Worm (Caenorhabditis elegans): Measurements from ENCODE around the gene aps-1.

aps-1 gene

DNA sequence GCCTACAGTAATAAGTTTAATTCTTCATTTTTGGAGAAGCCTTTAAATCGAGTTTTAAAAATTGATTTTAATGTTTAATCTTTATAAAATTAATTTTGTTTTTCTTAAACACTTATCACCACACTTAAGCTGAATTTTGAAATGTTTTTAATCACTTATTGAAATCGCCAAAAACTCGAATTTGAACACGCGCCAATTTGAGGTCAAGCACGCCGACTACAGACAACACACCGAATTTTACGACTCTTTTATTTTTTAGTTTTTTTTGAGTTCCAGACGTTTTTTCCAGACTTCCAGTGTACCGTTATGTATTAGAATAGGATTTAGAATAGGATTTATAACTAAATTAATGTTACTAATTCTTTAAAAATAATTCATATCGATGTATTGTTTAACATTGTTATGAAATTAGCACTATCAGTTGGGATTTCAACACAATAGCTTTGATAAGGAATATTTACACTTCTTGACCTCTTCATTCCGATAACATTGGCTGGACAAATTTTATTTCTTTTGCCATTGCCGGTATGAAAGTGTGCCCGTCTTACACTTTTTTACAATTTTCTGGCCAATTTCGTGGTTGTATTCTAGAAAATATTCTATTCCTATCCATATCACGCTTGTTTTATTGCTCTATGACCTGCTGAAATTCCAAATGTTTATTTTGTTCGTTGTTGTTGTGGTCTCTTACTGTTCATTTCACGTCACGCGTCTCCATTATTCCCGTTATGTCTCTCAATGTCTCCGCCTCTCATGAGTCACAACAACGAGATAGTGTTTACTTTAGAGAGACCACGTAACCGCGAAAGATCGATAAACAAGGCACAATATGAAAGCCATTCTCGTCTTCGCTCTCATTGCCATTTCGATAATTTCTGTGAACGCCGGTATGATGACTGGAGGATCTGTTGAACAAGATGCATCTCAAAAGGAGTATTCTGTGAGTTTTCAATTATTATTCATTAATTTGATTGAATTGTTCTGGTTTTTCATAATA, 25.8 kb downstream of the aps-1 start, which contains the start of gene cpi-2 (continued):
- no peak for TF ChIP-seq lin-39 (tag; optimal IDR thresholded peaks at IDR 0.05)
- no peak for TF ChIP-seq ceh-82 (tag; optimal IDR thresholded peaks at IDR 0.05)
- no peak for TF ChIP-seq ceh-16 (tag; optimal IDR thresholded peaks at IDR 0.05)
- peak in 1 of 2 experiments; percentile 40 for TF ChIP-seq lsy-2 (tag; optimal IDR thresholded peaks at IDR 0.05)
- no peak for TF ChIP-seq nhr-21 (tag; optimal IDR thresholded peaks at IDR 0.05)
- TF ChIP-seq R02D3.7 (tag; optimal IDR thresholded peaks at IDR 0.05), result no peak
- TF ChIP-seq nhr-25 (tag; optimal IDR thresholded peaks at IDR 0.05), result no peak
- TF ChIP-seq nhr-129 (tag; optimal IDR thresholded peaks at IDR 0.05), result peak; percentile 64
- no peak for TF ChIP-seq sma-3 (GFP tag; optimal IDR thresholded peaks at IDR 0.05)
- TF ChIP-seq ztf-1 (GFP tag; conservative IDR thresholded peaks at IDR 0.05), result no peak
- TF ChIP-seq snpc-4 (tag; optimal IDR thresholded peaks at IDR 0.05), result no peak
- no peak for TF ChIP-seq nhr-12 (tag; optimal IDR thresholded peaks at IDR 0.05)
- TF ChIP-seq nhr-77 (tag; optimal IDR thresholded peaks at IDR 0.05), result no peak
- no peak for TF ChIP-seq ztf-11 (tag; optimal IDR thresholded peaks at IDR 0.05)
- TF ChIP-seq skn-1 (tag; optimal IDR thresholded peaks at IDR 0.05), result no peak
- TF ChIP-seq zag-1 (tag; optimal IDR thresholded peaks at IDR 0.05), result no peak
- TF ChIP-seq mbf-1 (tag; optimal IDR thresholded peaks at IDR 0.05), result no peak
- no peak for TF ChIP-seq dmd-4 (tag; optimal IDR thresholded peaks at IDR 0.05)
- peak; percentile 50 for TF ChIP-seq unc-55 (GFP tag; optimal IDR thresholded peaks at IDR 0.05)
- no peak for TF ChIP-seq Y55F3AM.14 (GFP tag; optimal IDR thresholded peaks at IDR 0.05)
- no peak for TF ChIP-seq unc-62 (GFP tag; optimal IDR thresholded peaks at IDR 0.05)
- no peak for TF ChIP-seq ZK546.5 (tag; optimal IDR thresholded peaks at IDR 0.05)
- no peak for TF ChIP-seq mdl-1 (tag; optimal IDR thresholded peaks at IDR 0.05)
- peak; percentile 57 for TF ChIP-seq F13H6.1 (tag; optimal IDR thresholded peaks at IDR 0.05)

DNA sequence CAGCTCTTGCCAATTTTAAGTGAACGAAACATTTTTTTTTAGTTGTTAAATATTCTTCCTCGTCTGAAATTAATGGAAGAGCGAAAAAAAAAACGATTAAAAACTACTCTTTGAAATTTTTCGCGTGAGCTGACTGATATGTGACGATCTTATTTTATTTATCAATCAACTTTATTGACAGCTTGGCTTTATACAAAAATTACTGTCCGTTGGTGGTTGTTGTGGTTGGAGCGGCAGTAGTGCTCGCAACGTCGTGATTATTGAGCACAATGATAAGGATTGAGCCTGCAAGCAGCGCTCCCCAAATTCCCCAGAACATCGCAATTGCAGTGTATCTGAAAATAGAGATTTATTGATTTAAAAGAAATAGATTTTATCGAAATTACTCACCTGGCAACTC, 26.7 kb downstream of the aps-1 start:
- TF ChIP-seq elt-1 (tag; optimal IDR thresholded peaks at IDR 0.05), result no peak
- TF ChIP-seq mbf-1 (tag; optimal IDR thresholded peaks at IDR 0.05), result no peak
- TF ChIP-seq sma-9 (GFP tag; optimal IDR thresholded peaks at IDR 0.05), result no peak
- TF ChIP-seq sma-9 (tag; optimal IDR thresholded peaks at IDR 0.05), result no peak
- TF ChIP-seq C34F6.9 (tag; optimal IDR thresholded peaks at IDR 0.05), result no peak
- no peak for TF ChIP-seq blmp-1 (tag; optimal IDR thresholded peaks at IDR 0.05; ENCODE audit: insufficient read depth)
- TF ChIP-seq ztf-1 (GFP tag; conservative IDR thresholded peaks at IDR 0.05), result no peak
- TF ChIP-seq peb-1 (tag; optimal IDR thresholded peaks at IDR 0.05), result no peak
- TF ChIP-seq snpc-4 (tag; optimal IDR thresholded peaks at IDR 0.05), result no peak
- TF ChIP-seq skn-1 (tag; optimal IDR thresholded peaks at IDR 0.05), result no peak
- TF ChIP-seq elt-3 (tag; optimal IDR thresholded peaks at IDR 0.05), result no peak
- no peak for TF ChIP-seq alr-1 (tag; optimal IDR thresholded peaks at IDR 0.05)
- no peak for TF ChIP-seq ceh-82 (tag; optimal IDR thresholded peaks at IDR 0.05)
- no peak for TF ChIP-seq fos-1 (tag; optimal IDR thresholded peaks at IDR 0.05)
- TF ChIP-seq nhr-11 (tag; optimal IDR thresholded peaks at IDR 0.05), result no peak
- no peak for TF ChIP-seq crh-2 (tag; optimal IDR thresholded peaks at IDR 0.05)
- TF ChIP-seq ztf-11 (tag; optimal IDR thresholded peaks at IDR 0.05), result no peak
- no peak for TF ChIP-seq nhr-25 (tag; optimal IDR thresholded peaks at IDR 0.05)
- no peak for TF ChIP-seq gmeb-1 (tag; optimal IDR thresholded peaks at IDR 0.05)
- TF ChIP-seq egl-27 (tag; optimal IDR thresholded peaks at IDR 0.05), result no peak
- TF ChIP-seq lin-13 (GFP tag; optimal IDR thresholded peaks at IDR 0.05), result no peak

DNA sequence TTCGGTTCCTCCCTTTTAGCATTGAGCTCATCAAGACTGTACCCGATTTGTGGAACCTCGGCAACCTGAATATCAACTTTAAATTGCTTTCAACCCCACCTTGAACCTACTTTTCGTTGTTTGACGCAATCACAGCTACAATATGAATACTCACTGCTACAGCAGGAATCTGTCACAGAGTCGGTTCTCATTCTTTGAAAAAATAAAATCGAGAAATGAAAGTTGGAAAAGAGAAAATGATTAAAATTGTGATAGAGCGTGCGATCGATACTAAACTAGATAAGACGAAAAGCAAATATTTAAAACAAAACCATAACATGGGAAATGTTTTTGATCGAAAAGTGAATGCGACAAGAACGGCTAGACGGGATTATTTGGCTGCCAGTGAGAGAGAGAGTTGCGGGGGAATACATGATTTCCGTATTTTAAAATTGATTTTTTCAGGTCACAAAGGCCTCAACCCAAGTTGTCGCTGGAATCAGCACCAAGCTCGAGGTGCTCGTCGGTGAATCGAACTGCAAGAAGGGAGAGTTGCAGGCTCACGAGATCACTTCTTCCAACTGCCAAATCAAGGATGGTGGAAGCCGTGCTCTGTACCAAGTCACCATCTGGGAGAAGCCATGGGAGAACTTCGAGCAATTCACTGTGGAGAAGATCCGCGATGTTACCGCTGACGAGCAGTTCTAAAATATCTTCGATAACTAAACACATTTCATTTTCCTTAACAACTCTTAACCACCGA, 27.3 kb downstream of the aps-1 start, which contains the start of gene R01B10.3:
R01B10.3 (minus strand) TSS at position 277 of the 742 bp plus-strand sequence.
- TF ChIP-seq nhr-23 (tag; optimal IDR thresholded peaks at IDR 0.05) (no peak), mab-5 (tag; optimal IDR thresholded peaks at IDR 0.05) (no peak), fos-1 (tag; optimal IDR thresholded peaks at IDR 0.05) (peak; percentile 19), sem-4 (tag; optimal IDR thresholded peaks at IDR 0.05) (no peak), nhr-77 (tag; optimal IDR thresholded peaks at IDR 0.05) (no peak)
